Fruit fly (Drosophila melanogaster) whole organism, pupa: ENCODE results near the gene Hpf1.
A peak's percentile ranks its signal among the peaks of the same experiment; 100 is the strongest.

Experiments used
- CG10348 ChIP-seq: fragments of 200-800 bp; sonication (Bioruptor generic); IDR thresholded peaks from 2 replicates; pipeline ENCODE4 v1.3.6; 2022; ENCODE audit warnings: missing biosample characterization, missing genetic modification characterization
- CG12605 ChIP-seq: fragments of 200-800 bp; sonication (Bioruptor generic); IDR thresholded peaks from 2 replicates; pipeline ENCODE4 v1.3.6; 2022; ENCODE audit warnings: missing biosample characterization, missing genetic modification characterization
- CG13204 ChIP-seq: fragments of 200-800 bp; sonication (Bioruptor generic); optimal IDR thresholded peaks from 2 replicates; lab custom pipeline; 2018; ENCODE audit warnings: missing biosample characterization, mild to moderate bottlenecking, missing genetic modification characterization, moderate library complexity
- CG14655 ChIP-seq: fragments of 200-800 bp; sonication (Bioruptor generic); optimal IDR thresholded peaks from 3 replicates; lab custom pipeline; 2017; ENCODE audit warnings: mild to moderate bottlenecking, missing biosample characterization, missing genetic modification reagents, missing genetic modification characterization
- CG15710 ChIP-seq: fragments of 200-800 bp; sonication (Bioruptor generic); optimal IDR thresholded peaks from 2 replicates; lab custom pipeline; 2018; ENCODE audit warnings: missing biosample characterization, mild to moderate bottlenecking, missing genetic modification characterization, moderate library complexity
- CG17806 ChIP-seq: fragments of 200-800 bp; sonication (Bioruptor generic); optimal IDR thresholded peaks from 2 replicates; lab custom pipeline; 2018; ENCODE audit warnings: missing biosample characterization, mild to moderate bottlenecking, missing genetic modification characterization, moderate library complexity
- CG32121 ChIP-seq: fragments of 200-800 bp; sonication (Bioruptor generic); IDR thresholded peaks from 2 replicates; pipeline ENCODE4 v1.3.6; 2022; ENCODE audit warnings: missing biosample characterization, missing genetic modification characterization
- CG34367 ChIP-seq: fragments of 200-800 bp; sonication (Bioruptor generic); optimal IDR thresholded peaks from 2 replicates; lab custom pipeline; 2018; ENCODE audit warnings: missing biosample characterization, mild to moderate bottlenecking, missing genetic modification characterization
- CG4496 ChIP-seq: fragments of 200-800 bp; sonication (Bioruptor generic); IDR thresholded peaks from 3 replicates; pipeline ENCODE4 v1.3.6; 2022; ENCODE audit warnings: missing biosample characterization, missing genetic modification characterization
- CG8159 ChIP-seq: fragments of 200-800 bp; sonication (Bioruptor generic); optimal IDR thresholded peaks from 3 replicates; lab custom pipeline; 2018; ENCODE audit warnings: missing biosample characterization, mild to moderate bottlenecking, missing genetic modification characterization, moderate library complexity
- CG8301 ChIP-seq: fragments of 200-800 bp; sonication (Bioruptor generic); optimal IDR thresholded peaks from 2 replicates; lab custom pipeline; 2018; ENCODE audit warnings: missing biosample characterization, mild to moderate bottlenecking, missing genetic modification characterization
- CG9948 ChIP-seq: fragments of 200-800 bp; sonication (Bioruptor generic); optimal IDR thresholded peaks from 2 replicates; lab custom pipeline; 2018; ENCODE audit warnings: missing biosample characterization, mild to moderate bottlenecking, missing genetic modification characterization, moderate library complexity
- D1 ChIP-seq: fragments of 200-800 bp; sonication (Bioruptor generic); optimal IDR thresholded peaks from 2 replicates; lab custom pipeline; 2018; ENCODE audit warnings: missing biosample characterization, mild to moderate bottlenecking, missing genetic modification characterization, moderate library complexity
- EcR ChIP-seq: fragments of 200-800 bp; sonication (Bioruptor generic); optimal IDR thresholded peaks from 3 replicates; lab custom pipeline; 2019; ENCODE audit warnings: missing biosample characterization, missing genetic modification characterization, mild to moderate bottlenecking, moderate library complexity, missing genetic modification reagents
- Ets98B ChIP-seq: fragments of 200-800 bp; sonication (Bioruptor generic); IDR thresholded peaks from 2 replicates; pipeline ENCODE4 v1.3.6; 2022; ENCODE audit warnings: missing biosample characterization, missing genetic modification characterization
- Pif1A ChIP-seq: fragments of 200-800 bp; sonication (Bioruptor generic); optimal IDR thresholded peaks from 3 replicates; lab custom pipeline; 2016; ENCODE audit warnings: missing biosample characterization, missing genetic modification characterization
- Pif1B ChIP-seq: fragments of 200-800 bp; sonication (Bioruptor generic); optimal IDR thresholded peaks from 3 replicates; lab custom pipeline; 2016; ENCODE audit warnings: missing biosample characterization, missing genetic modification characterization
- Snoo ChIP-seq: fragments of 200-800 bp; sonication (Bioruptor generic); optimal IDR thresholded peaks from 3 replicates; lab custom pipeline; 2017; ENCODE audit warnings: missing biosample characterization, mild to moderate bottlenecking, missing genetic modification characterization, inconsistent platforms
- fd96Ca ChIP-seq: fragments of 200-800 bp; sonication (Bioruptor generic); IDR thresholded peaks from 3 replicates; pipeline ENCODE4 v1.3.6; 2022; ENCODE audit warnings: missing biosample characterization, missing genetic modification characterization
- gl ChIP-seq: fragments of 200-800 bp; sonication (Bioruptor generic); optimal IDR thresholded peaks from 2 replicates; lab custom pipeline; 2018; ENCODE audit warnings: missing biosample characterization, mild to moderate bottlenecking, missing genetic modification characterization
- rn ChIP-seq: fragments of 200-800 bp; sonication (Bioruptor generic); IDR thresholded peaks from 2 replicates; pipeline ENCODE4 v1.3.6; 2022; ENCODE audit warnings: missing biosample characterization, missing genetic modification characterization

Gene Hpf1

dm6 chr3R:5824456-5824855 is 32.8 kb downstream of the Hpf1 start, which contains the start of the genes Sec20 and dgrn:
Sec20 (minus strand) TSS chr3R:5824532.
dgrn (plus strand) TSS chr3R:5824615.
- TF ChIP-seq Pif1A (GFP tag; lab: Kevin White, UChicago), result no peak
- no peak for TF ChIP-seq rn (GFP tag; lab: Robert Waterston, UW)
- TF ChIP-seq D1 (tag; lab: Kevin White, UChicago), result no peak
- peak; percentile 66 for TF ChIP-seq CG8159
- TF ChIP-seq CG8301 (tag; lab: Kevin White, UChicago), result no peak
- peak; percentile 22; the same call in 1 of the 2 replicates for TF ChIP-seq Ets98B (GFP tag; lab: Robert Waterston, UW)
- TF ChIP-seq Pif1B, result peak; percentile 55
- TF ChIP-seq EcR (GFP tag; lab: Kevin White, UChicago), result no peak
- TF ChIP-seq CG14655 (GFP tag; lab: Kevin White, UChicago), result no peak
- TF ChIP-seq CG10348 (GFP tag; lab: Robert Waterston, UW), result no peak
- no peak; the same call in 1 of the 2 replicates for TF ChIP-seq CG32121 (GFP tag; lab: Robert Waterston, UW)
- peak; percentile 43 for TF ChIP-seq CG9948 (tag; lab: Kevin White, UChicago)
- TF ChIP-seq CG13204 (GFP tag; lab: Kevin White, UChicago), result no peak
- TF ChIP-seq Snoo (tag; lab: Kevin White, UChicago), result peak; percentile 48
- peak; percentile 60 for TF ChIP-seq CG15710
- TF ChIP-seq CG4496, result no peak
- no peak for TF ChIP-seq gl (tag; lab: Kevin White, UChicago)
- peak; percentile 25 for TF ChIP-seq CG34367 (tag; lab: Kevin White, UChicago)
- no peak for TF ChIP-seq fd96Ca (GFP tag; lab: Robert Waterston, UW)
- peak; percentile 55 for TF ChIP-seq CG17806 (tag; lab: Kevin White, UChicago)
- TF ChIP-seq CG12605 (GFP tag; lab: Robert Waterston, UW), result no peak

dm6 chr3R:5829762-5830161 is 38.1 kb downstream of the Hpf1 start, which contains the start of gene glob3:
glob3 (plus strand) TSS chr3R:5830062.
- TF ChIP-seq fd96Ca (GFP tag; lab: Robert Waterston, UW) (no peak), Pif1B (no peak), EcR (GFP tag; lab: Kevin White, UChicago) (no peak), CG13204 (GFP tag; lab: Kevin White, UChicago) (no peak), gl (tag; lab: Kevin White, UChicago) (no peak), CG8301 (tag; lab: Kevin White, UChicago) (no peak), D1 (tag; lab: Kevin White, UChicago) (no peak), CG10348 (GFP tag; lab: Robert Waterston, UW) (no peak), CG12605 (GFP tag; lab: Robert Waterston, UW) (no peak), CG9948 (tag; lab: Kevin White, UChicago) (no peak), CG8159 (no peak), CG34367 (tag; lab: Kevin White, UChicago) (no peak)

- no peak for TF ChIP-seq CG8159
- no peak for TF ChIP-seq CG17806 (tag; lab: Kevin White, UChicago)
- no peak for TF ChIP-seq rn (GFP tag; lab: Robert Waterston, UW)
- TF ChIP-seq EcR (GFP tag; lab: Kevin White, UChicago), result no peak
- TF ChIP-seq Ets98B (GFP tag; lab: Robert Waterston, UW), result no peak
- no peak for TF ChIP-seq CG10348 (GFP tag; lab: Robert Waterston, UW)
- TF ChIP-seq CG4496, result no peak
- no peak for TF ChIP-seq Snoo (tag; lab: Kevin White, UChicago)
- TF ChIP-seq gl (tag; lab: Kevin White, UChicago), result no peak
- TF ChIP-seq CG32121 (GFP tag; lab: Robert Waterston, UW), result no peak
- no peak for TF ChIP-seq CG8301 (tag; lab: Kevin White, UChicago)
- no peak for TF ChIP-seq CG15710
- TF ChIP-seq CG12605 (GFP tag; lab: Robert Waterston, UW), result no peak
- TF ChIP-seq D1 (tag; lab: Kevin White, UChicago), result no peak
- TF ChIP-seq CG14655 (GFP tag; lab: Kevin White, UChicago), result no peak
- no peak for TF ChIP-seq CG13204 (GFP tag; lab: Kevin White, UChicago)
- TF ChIP-seq fd96Ca (GFP tag; lab: Robert Waterston, UW), result no peak
- no peak for TF ChIP-seq CG34367 (tag; lab: Kevin White, UChicago)
- TF ChIP-seq, all 21 proteins: peak for 0
These were observed 39.7 kb downstream of the Hpf1 start, which contains the start of gene CG1208 for dm6 chr3R:5831339-5831738. CG1208 (plus strand) TSS chr3R:5831639.

dm6 chr3R:5832345-5832981 is 40.8 kb downstream of the Hpf1 start:
- TF ChIP-seq Pif1B, result no peak
- TF ChIP-seq D1 (tag; lab: Kevin White, UChicago), result no peak
- TF ChIP-seq fd96Ca (GFP tag; lab: Robert Waterston, UW), result no peak
- no peak for TF ChIP-seq CG14655 (GFP tag; lab: Kevin White, UChicago)

dm6 chr3R:5833948-5834504 is 42.3 kb downstream of the Hpf1 start:
- peak; percentile 83 for TF ChIP-seq CG8159
- TF ChIP-seq CG15710, result peak; percentile 81
- peak; percentile 76 for TF ChIP-seq CG17806 (tag; lab: Kevin White, UChicago)
- peak; percentile 90 for TF ChIP-seq CG12605 (GFP tag; lab: Robert Waterston, UW)
- TF ChIP-seq EcR (GFP tag; lab: Kevin White, UChicago), result peak; percentile 12
- TF ChIP-seq rn (GFP tag; lab: Robert Waterston, UW), result peak; percentile 88
- TF ChIP-seq CG9948 (tag; lab: Kevin White, UChicago), result no peak
- TF ChIP-seq CG32121 (GFP tag; lab: Robert Waterston, UW), result peak; percentile 92
- TF ChIP-seq Pif1A (GFP tag; lab: Kevin White, UChicago), result peak; percentile 89
- TF ChIP-seq CG13204 (GFP tag; lab: Kevin White, UChicago), result no peak
- TF ChIP-seq CG10348 (GFP tag; lab: Robert Waterston, UW), result peak; percentile 64; the same call in 1 of the 2 replicates
- TF ChIP-seq CG34367 (tag; lab: Kevin White, UChicago), result peak; percentile 77
- TF ChIP-seq Pif1B, result peak; percentile 87
- no peak for TF ChIP-seq D1 (tag; lab: Kevin White, UChicago)
- TF ChIP-seq CG8301 (tag; lab: Kevin White, UChicago), result peak; percentile 95
- peak; percentile 55 for TF ChIP-seq gl (tag; lab: Kevin White, UChicago)
- TF ChIP-seq CG14655 (GFP tag; lab: Kevin White, UChicago), result peak; percentile 93
- peak; percentile 85 for TF ChIP-seq Snoo (tag; lab: Kevin White, UChicago)
- peak; percentile 96 for TF ChIP-seq Ets98B (GFP tag; lab: Robert Waterston, UW)
- peak; percentile 96 for TF ChIP-seq CG4496
- peak; percentile 97 for TF ChIP-seq fd96Ca (GFP tag; lab: Robert Waterston, UW)
